Worm (Caenorhabditis elegans) whole organism, L3 larva: ENCODE measurements around the gene C25A11.2.

Experiments used
- ceh-82 ChIP-seq: fragments of 150-350 bp; optimal IDR thresholded peaks from 2 replicates; lab custom pipeline; 2014; ENCODE audit warnings: missing biosample characterization, missing genetic modification characterization
- daf-12 ChIP-seq: fragments of 150-350 bp; optimal IDR thresholded peaks from 2 replicates; lab custom pipeline; 2014; ENCODE audit warnings: missing biosample characterization, missing genetic modification reagents, missing genetic modification characterization
- egl-27 ChIP-seq: sonication (generic microtip); optimal IDR thresholded peaks from 4 replicates; lab custom pipeline; 2017; ENCODE audit warnings: missing biosample characterization, missing genetic modification reagents, missing genetic modification characterization
- fkh-10 ChIP-seq: sonication (generic microtip); optimal IDR thresholded peaks from 2 replicates; lab custom pipeline; 2017; ENCODE audit warnings: missing biosample characterization, missing genetic modification reagents, missing genetic modification characterization
- jun-1 ChIP-seq: fragments of 150-350 bp; optimal IDR thresholded peaks from 2 replicates; lab custom pipeline; 2014; ENCODE audit warnings: missing biosample characterization, missing genetic modification reagents, missing genetic modification characterization
- lin-39 ChIP-seq: fragments of 150-350 bp; optimal IDR thresholded peaks from 2 replicates; lab custom pipeline; 2018; ENCODE audit warnings: missing biosample characterization, missing genetic modification reagents, missing genetic modification characterization
- nhr-11 ChIP-seq: fragments of 150-350 bp; optimal IDR thresholded peaks from 2 replicates; lab custom pipeline; 2014; ENCODE audit warnings: missing biosample characterization, missing genetic modification characterization
- nhr-237 ChIP-seq: fragments of 150-350 bp; optimal IDR thresholded peaks from 2 replicates; lab custom pipeline; 2014; ENCODE audit warnings: missing biosample characterization, missing genetic modification characterization
- nhr-77 ChIP-seq: fragments of 150-350 bp; optimal IDR thresholded peaks from 2 replicates; lab custom pipeline; 2014; ENCODE audit warnings: missing biosample characterization, missing genetic modification characterization
- sea-2 ChIP-seq: fragments of 150-350 bp; sonication (generic microtip); optimal IDR thresholded peaks from 4 replicates; lab custom pipeline; 2014; ENCODE audit warnings: missing biosample characterization, missing genetic modification reagents, missing genetic modification characterization
- snpc-4 ChIP-seq: fragments of 150-350 bp; optimal IDR thresholded peaks from 2 replicates; lab custom pipeline; 2014; ENCODE audit warnings: missing biosample characterization, missing genetic modification characterization
- unc-39 ChIP-seq: sonication (generic microtip); optimal IDR thresholded peaks from 4 replicates; lab custom pipeline; 2017; ENCODE audit warnings: missing biosample characterization, missing genetic modification characterization
- unc-62 ChIP-seq: fragments of 150-350 bp; sonication (generic microtip); optimal IDR thresholded peaks from 4 replicates; lab custom pipeline; 2014; ENCODE audit warnings: missing biosample characterization, missing genetic modification reagents, missing genetic modification characterization

- TF ChIP-seq nhr-77 (no peak), ceh-82 (no peak), sea-2 (GFP tag; lab: Kevin White, UChicago) (no peak), nhr-237 (tag; lab: Kevin White, UChicago) (no peak), fkh-10 (GFP tag; lab: Kevin White, UChicago) (no peak), egl-27 (tag; lab: Kevin White, UChicago) (no peak), unc-39 (tag; lab: Kevin White, UChicago) (no peak), nhr-11 (no peak), snpc-4 (tag; lab: Kevin White, UChicago) (no peak), unc-62 (GFP tag; lab: Kevin White, UChicago) (no peak), jun-1 (no peak), lin-39 (tag; lab: Kevin White, UChicago) (no peak), daf-12 (tag; lab: Kevin White, UChicago) (no peak)
Observed at ce11 chrX:9102150-9102549, 11.7 kb upstream of the C25A11.2 start.
